Worm (Caenorhabditis elegans): ENCODE measurements around the gene swt-4.

The swt-4 gene

ce11 chrIII:10596387-10596786 lies 32.6 kb downstream of the swt-4 start, which contains the start of gene Y39A1A.3:
Gene Y39A1A.3 (minus strand): TSS chrIII:10596487.
- TF ChIP-seq mep-1 (tag; optimal IDR thresholded peaks at IDR 0.05) = peak; percentile 6
- TF ChIP-seq mes-2 (tag; optimal IDR thresholded peaks at IDR 0.05; ENCODE audit: poor library complexity, severe bottlenecking) = no peak
- peak; percentile 53 for TF ChIP-seq ama-1 (optimal IDR thresholded peaks at IDR 0.05)

- peak; percentile 31 for TF ChIP-seq aha-1 (tag)
- TF ChIP-seq ama-1 (optimal IDR thresholded peaks at IDR 0.05) = peak; percentile 37
- no peak for TF ChIP-seq unc-62 (GFP tag; optimal IDR thresholded peaks at IDR 0.05 in 1 of 2)
- no peak for TF ChIP-seq unc-62 (tag; optimal IDR thresholded peaks at IDR 0.05)
These were observed 33.9 kb downstream of the swt-4 start, which contains the start of gene Y45F3A.9 for ce11 chrIII:10595066-10595465. Gene Y45F3A.9 (minus strand): TSS chrIII:10595166.

ce11 chrIII:10592729-10593128 lies 36.2 kb downstream of the swt-4 start, which contains the start of gene Y45F3A.8:
Gene Y45F3A.8 (minus strand): TSS chrIII:10592829.
- TF ChIP-seq nhr-111 (GFP tag; optimal IDR thresholded peaks at IDR 0.05) = no peak
- TF ChIP-seq F26F4.8 (GFP tag; conservative IDR thresholded peaks at IDR 0.05) = no peak
- TF ChIP-seq T20F7.1 (GFP tag; optimal IDR thresholded peaks at IDR 0.05) = no peak
- no peak for TF ChIP-seq mdt-29 (GFP tag; IDR thresholded peaks at IDR 0.05)
- TF ChIP-seq cey-2 (tag; optimal IDR thresholded peaks at IDR 0.05; ENCODE audit: borderline replicate concordance, insufficient read depth) = no peak
- TF ChIP-seq php-3 (GFP tag; IDR thresholded peaks at IDR 0.05) = no peak

ce11 chrIII:10592074-10592473 lies 36.9 kb downstream of the swt-4 start:
- TF ChIP-seq aha-1 (tag) (peak; percentile 30), zip-2 (tag; optimal IDR thresholded peaks at IDR 0.05) (no peak), set-16 (GFP tag; IDR thresholded peaks at IDR 0.05) (peak; percentile 63), fkh-10 (GFP tag; optimal IDR thresholded peaks at IDR 0.05) (no peak), nhr-11 (tag; optimal IDR thresholded peaks at IDR 0.05) (no peak), madf-5 (GFP tag; IDR thresholded peaks at IDR 0.05) (no peak), nhr-102 (tag; optimal IDR thresholded peaks at IDR 0.05) (no peak), mxl-2 (GFP tag; conservative IDR thresholded peaks at IDR 0.05) (no peak), tag-97 (GFP tag; IDR thresholded peaks at IDR 0.05) (no peak)

- TF ChIP-seq ZK337.2 (GFP tag; IDR thresholded peaks at IDR 0.05) (no peak), zag-1 (tag; optimal IDR thresholded peaks at IDR 0.05) (no peak), lin-39 (tag; optimal IDR thresholded peaks at IDR 0.05) (no peak), F26F4.8 (GFP tag; conservative IDR thresholded peaks at IDR 0.05) (no peak), T20F7.1 (GFP tag; optimal IDR thresholded peaks at IDR 0.05) (no peak), sdz-12 (GFP tag; optimal IDR thresholded peaks at IDR 0.05) (no peak)
These were observed 42.7 kb downstream of the swt-4 start, which contains the start of gene Y45F3A.5 for ce11 chrIII:10586243-10586642. Gene Y45F3A.5 (minus strand): TSS chrIII:10586343.

ce11 chrIII:10583483-10583882 lies 45.5 kb downstream of the swt-4 start:
- TF ChIP-seq set-16 (GFP tag; IDR thresholded peaks at IDR 0.05) = no peak
- 0 out of 2 replicates have a peak, but pooled peaks have one; percentile 37 for TF ChIP-seq ctbp-1 (GFP tag; IDR thresholded peaks at IDR 0.05)

- TF ChIP-seq aha-1 (tag) (peak; percentile 71), D1046.2 (GFP tag; IDR thresholded peaks at IDR 0.05) (no peak)
These were observed 48.7 kb downstream of the swt-4 start for ce11 chrIII:10580206-10580605.

- TF ChIP-seq zag-1 (tag; optimal IDR thresholded peaks at IDR 0.05) (no peak), lin-38 (GFP tag; IDR thresholded peaks at IDR 0.05) (no peak), daf-8 (GFP tag; IDR thresholded peaks at IDR 0.05) (no peak), R02D3.7 (tag; optimal IDR thresholded peaks at IDR 0.05) (no peak), ceh-28 (tag; optimal IDR thresholded peaks at IDR 0.05) (no peak), gei-8 (GFP tag; optimal IDR thresholded peaks at IDR 0.05) (no peak), snpc-4 (tag; optimal IDR thresholded peaks at IDR 0.05) (no peak), nhr-102 (tag; optimal IDR thresholded peaks at IDR 0.05) (no peak)
These were observed 50.1 kb downstream of the swt-4 start for ce11 chrIII:10578873-10579272.

Measured in whole organism, L4 larva.